Worm (Caenorhabditis elegans): ENCODE measurements around the gene F41G4.7.

DNA sequence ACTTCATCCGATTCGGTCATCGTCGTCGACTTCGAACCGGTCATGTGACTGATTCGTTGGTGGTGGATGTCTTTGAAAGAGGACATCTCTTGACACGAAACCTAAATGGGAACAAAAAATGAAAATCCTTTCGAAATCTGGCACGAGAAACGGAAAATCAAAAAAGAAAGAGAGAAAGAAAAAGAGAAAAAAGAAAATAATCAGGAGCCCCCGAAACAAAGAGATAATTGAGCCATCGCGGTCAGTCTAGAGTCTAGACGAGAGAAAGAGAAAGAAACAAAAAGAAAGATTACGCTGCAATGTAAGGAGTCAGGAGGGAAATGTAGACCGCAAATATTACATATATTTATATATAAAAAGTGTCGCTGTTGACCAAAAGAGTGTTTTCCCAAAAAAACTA, 32.7 kb upstream of the F41G4.7 start, which contains the start of gene aakg-2:
- TF ChIP-seq pha-4 (tag; optimal IDR thresholded peaks at IDR 0.05) (no peak), tbx-2 (tag; optimal IDR thresholded peaks at IDR 0.05) (no peak), ceh-48 (tag; optimal IDR thresholded peaks at IDR 0.05) (no peak), nfya-1 (tag; optimal IDR thresholded peaks at IDR 0.05) (no peak), nhr-11 (tag; optimal IDR thresholded peaks at IDR 0.05) (no peak)
